Fruit fly (Drosophila melanogaster) whole organism, embryonic: ENCODE measurements around the gene Alg12.

Experiments
- BtbVII ChIP-seq: fragments of 200-800 bp; sonication (Bioruptor generic); optimal IDR thresholded peaks from 3 replicates; lab custom pipeline; 2017; ENCODE audit warnings: missing biosample characterization, mild to moderate bottlenecking, missing genetic modification characterization
- CG12071 ChIP-seq: fragments of 200-800 bp; sonication (Bioruptor generic); optimal IDR thresholded peaks from 3 replicates; lab custom pipeline; 2018; ENCODE audit warnings: missing biosample characterization, mild to moderate bottlenecking, missing genetic modification characterization
- CG12236 ChIP-seq: fragments of 200-800 bp; sonication (Bioruptor generic); optimal IDR thresholded peaks from 2 replicates; lab custom pipeline; 2016; ENCODE audit warnings: missing biosample characterization, missing genetic modification characterization
- CG14860 ChIP-seq: fragments of 200-800 bp; sonication (Bioruptor generic); IDR thresholded peaks from 3 replicates; pipeline ENCODE4 v1.3.6; 2022; ENCODE audit warnings: missing biosample characterization, missing genetic modification characterization; ENCODE audit not compliant: partially characterized antibody
- CG15011 ChIP-seq: fragments of 200-800 bp; sonication (Bioruptor generic); optimal IDR thresholded peaks from 3 replicates; lab custom pipeline; 2018; ENCODE audit warnings: missing biosample characterization, mild to moderate bottlenecking, missing genetic modification characterization
- CG16813 ChIP-seq: fragments of 200-800 bp; sonication (Bioruptor generic); IDR thresholded peaks from 3 replicates; pipeline ENCODE4 v1.3.6; 2022; ENCODE audit warnings: missing biosample characterization, missing genetic modification characterization; ENCODE audit not compliant: partially characterized antibody
- CG17802 ChIP-seq: fragments of 200-800 bp; sonication (Bioruptor generic); optimal IDR thresholded peaks from 2 replicates; lab custom pipeline; 2018; ENCODE audit warnings: missing biosample characterization, mild to moderate bottlenecking, missing genetic modification characterization, moderate library complexity
- CG1792 ChIP-seq: fragments of 200-800 bp; sonication (Bioruptor generic); optimal IDR thresholded peaks from 2 replicates; lab custom pipeline; 2016; ENCODE audit warnings: missing biosample characterization, missing genetic modification characterization
- CG2202 ChIP-seq: fragments of 200-800 bp; sonication (Bioruptor generic); optimal IDR thresholded peaks from 2 replicates; lab custom pipeline; 2018; ENCODE audit warnings: missing biosample characterization, mild to moderate bottlenecking, missing genetic modification characterization
- CG30020 ChIP-seq: fragments of 200-800 bp; optimal IDR thresholded peaks from 2 replicates; lab custom pipeline; 2019; ENCODE audit warnings: missing biosample characterization, mild to moderate bottlenecking, missing genetic modification characterization, moderate library complexity
- CG30431 ChIP-seq: fragments of 200-800 bp; sonication (Bioruptor generic); optimal IDR thresholded peaks from 2 replicates; lab custom pipeline; 2017; ENCODE audit warnings: missing biosample characterization, missing genetic modification characterization
- CG3065 ChIP-seq: fragments of 200-800 bp; sonication (Bioruptor generic); optimal IDR thresholded peaks from 2 replicates; lab custom pipeline; 2016; ENCODE audit warnings: missing biosample characterization, missing genetic modification characterization
- CG31365 ChIP-seq: fragments of 200-800 bp; sonication (Bioruptor generic); optimal IDR thresholded peaks from 2 replicates; lab custom pipeline; 2018; ENCODE audit warnings: missing biosample characterization, mild to moderate bottlenecking, missing genetic modification characterization
- CG32532 ChIP-seq: fragments of 200-800 bp; sonication (Bioruptor generic); IDR thresholded peaks from 2 replicates; pipeline ENCODE4 v1.3.6; 2022; ENCODE audit warnings: missing biosample characterization, missing genetic modification characterization
- CG43689 ChIP-seq: fragments of 200-800 bp; sonication (Bioruptor generic); IDR thresholded peaks from 2 replicates; pipeline ENCODE4 v1.3.6; 2022; ENCODE audit warnings: missing biosample characterization, missing genetic modification characterization
- CG6791 ChIP-seq: fragments of 200-800 bp; sonication (Bioruptor generic); IDR thresholded peaks from 3 replicates; pipeline ENCODE4 v1.3.6; 2022; ENCODE audit warnings: missing biosample characterization, missing genetic modification characterization; ENCODE audit not compliant: partially characterized antibody
- CG9437 ChIP-seq: fragments of 200-800 bp; sonication (Bioruptor generic); optimal IDR thresholded peaks from 2 replicates; lab custom pipeline; 2018; ENCODE audit warnings: missing biosample characterization, mild to moderate bottlenecking, missing genetic modification characterization
- Camta ChIP-seq: fragments of 200-800 bp; sonication (Bioruptor generic); optimal IDR thresholded peaks from 2 replicates; lab custom pipeline; 2016; ENCODE audit warnings: missing biosample characterization, missing genetic modification characterization
- Dbx ChIP-seq: fragments of 200-800 bp; sonication (Bioruptor generic); IDR thresholded peaks from 3 replicates; pipeline ENCODE4 v1.3.6; 2022; ENCODE audit warnings: missing biosample characterization, missing genetic modification characterization
- Deaf1 ChIP-seq: fragments of 200-800 bp; optimal IDR thresholded peaks from 3 replicates; lab custom pipeline; 2019; ENCODE audit warnings: missing biosample characterization, mild to moderate bottlenecking, missing genetic modification characterization, moderate library complexity
- Doc2 ChIP-seq: fragments of 200-800 bp; sonication (Bioruptor generic); IDR thresholded peaks from 2 replicates; pipeline ENCODE4 v1.3.6; 2022; ENCODE audit warnings: missing biosample characterization, missing genetic modification characterization
- Fer3 ChIP-seq: fragments of 200-800 bp; sonication (Bioruptor generic); optimal IDR thresholded peaks from 2 replicates; lab custom pipeline; 2018; ENCODE audit warnings: missing biosample characterization, mild to moderate bottlenecking, missing genetic modification characterization, moderate library complexity
- Gug ChIP-seq: fragments of 200-800 bp; sonication (Bioruptor generic); IDR thresholded peaks from 4 replicates; pipeline ENCODE4 v1.3.6; 2022; ENCODE audit warnings: missing biosample characterization, missing genetic modification characterization
- HLHmδ ChIP-seq: fragments of 200-800 bp; sonication (Bioruptor generic); optimal IDR thresholded peaks from 2 replicates; lab custom pipeline; 2018; ENCODE audit warnings: missing biosample characterization, mild to moderate bottlenecking, missing genetic modification characterization, moderate library complexity
- MESR4 ChIP-seq: fragments of 200-800 bp; sonication (Bioruptor generic); optimal IDR thresholded peaks from 2 replicates; lab custom pipeline; 2018; ENCODE audit warnings: missing biosample characterization, mild to moderate bottlenecking, missing genetic modification characterization, moderate library complexity
- Med ChIP-seq: fragments of 200-800 bp; sonication (Bioruptor generic); peaks from one replicate; lab custom pipeline; 2016; ENCODE audit warnings: missing biosample characterization, missing genetic modification characterization, mild to moderate bottlenecking, inconsistent platforms, moderate library complexity
- Myb ChIP-seq: fragments of 200-800 bp; sonication (Bioruptor generic); optimal IDR thresholded peaks from 2 replicates; lab custom pipeline; 2016; ENCODE audit warnings: missing biosample characterization, missing genetic modification characterization
- NC2β ChIP-seq: fragments of 200-800 bp; sonication (Bioruptor generic); optimal IDR thresholded peaks from 2 replicates; lab custom pipeline; 2016; ENCODE audit warnings: missing biosample characterization, missing genetic modification characterization
- Neu2 ChIP-seq: fragments of 200-800 bp; sonication (Bioruptor generic); optimal IDR thresholded peaks from 3 replicates; lab custom pipeline; 2016; ENCODE audit warnings: missing biosample characterization, missing genetic modification characterization, borderline replicate concordance
- Nf-YC ChIP-seq: fragments of 200-800 bp; optimal IDR thresholded peaks from 3 replicates; lab custom pipeline; 2019; ENCODE audit warnings: missing biosample characterization, mild to moderate bottlenecking, missing genetic modification characterization, moderate library complexity
- Oli ChIP-seq: fragments of 200-800 bp; sonication (Bioruptor generic); optimal IDR thresholded peaks from 2 replicates; lab custom pipeline; 2018; ENCODE audit warnings: missing biosample characterization, mild to moderate bottlenecking, missing genetic modification characterization, moderate library complexity
- Optix ChIP-seq: fragments of 200-800 bp; sonication (Bioruptor generic); IDR thresholded peaks from 3 replicates; pipeline ENCODE4 v1.3.6; 2022; ENCODE audit warnings: missing biosample characterization, missing genetic modification characterization
- Rfx ChIP-seq: fragments of 200-800 bp; sonication (Bioruptor generic); IDR thresholded peaks from 2 replicates; pipeline ENCODE4 v1.3.6; 2022; ENCODE audit warnings: missing biosample characterization, missing genetic modification characterization
- Sox100B ChIP-seq: fragments of 200-800 bp; sonication (Bioruptor generic); optimal IDR thresholded peaks from 3 replicates; lab custom pipeline; 2018; ENCODE audit warnings: missing biosample characterization, mild to moderate bottlenecking, missing genetic modification characterization
- crol ChIP-seq: fragments of 200-800 bp; sonication (Bioruptor generic); IDR thresholded peaks from 2 replicates; pipeline ENCODE4 v1.3.6; 2022; ENCODE audit warnings: missing biosample characterization, missing genetic modification characterization
- ems ChIP-seq: fragments of 200-800 bp; sonication (Bioruptor generic); optimal IDR thresholded peaks from 3 replicates; lab custom pipeline; 2016; ENCODE audit warnings: missing biosample characterization, missing genetic modification characterization
- gsb-n ChIP-seq: fragments of 200-800 bp; sonication (Bioruptor generic); optimal IDR thresholded peaks from 3 replicates; lab custom pipeline; 2018; ENCODE audit warnings: missing biosample characterization, mild to moderate bottlenecking, missing genetic modification characterization
- gt ChIP-seq: fragments of 200-800 bp; sonication (Bioruptor generic); IDR thresholded peaks from 2 replicates; pipeline ENCODE4 v1.3.6; 2022; ENCODE audit warnings: missing biosample characterization, missing genetic modification characterization
- inv ChIP-seq: fragments of 200-800 bp; sonication (Bioruptor generic); IDR thresholded peaks from 2 replicates; pipeline ENCODE4 v1.3.6; 2022; ENCODE audit warnings: missing biosample characterization, missing genetic modification characterization; ENCODE audit not compliant: partially characterized antibody
- ken ChIP-seq: fragments of 200-800 bp; sonication (Bioruptor generic); IDR thresholded peaks from 3 replicates; pipeline ENCODE4 v1.3.6; 2022; ENCODE audit warnings: missing biosample characterization, missing genetic modification characterization
- mam ChIP-seq: fragments of 200-800 bp; sonication (Bioruptor generic); optimal IDR thresholded peaks from 3 replicates; lab custom pipeline; 2016; ENCODE audit warnings: missing biosample characterization, missing genetic modification characterization
- phol ChIP-seq: fragments of 200-800 bp; sonication (Bioruptor generic); optimal IDR thresholded peaks from 3 replicates; lab custom pipeline; 2018; ENCODE audit warnings: missing biosample characterization, mild to moderate bottlenecking, missing genetic modification characterization, moderate library complexity
- row ChIP-seq: fragments of 200-800 bp; sonication (Bioruptor generic); IDR thresholded peaks from 3 replicates; pipeline ENCODE4 v1.3.6; 2022; ENCODE audit warnings: missing biosample characterization, missing genetic modification characterization
- sd ChIP-seq: fragments of 200-800 bp; sonication (Bioruptor generic); optimal IDR thresholded peaks from 3 replicates; lab custom pipeline; 2018; ENCODE audit warnings: missing biosample characterization, mild to moderate bottlenecking, missing genetic modification characterization, moderate library complexity
- seq ChIP-seq: fragments of 200-800 bp; sonication (Bioruptor generic); IDR thresholded peaks from 2 replicates; pipeline ENCODE4 v1.3.6; 2022; ENCODE audit warnings: missing biosample characterization, missing genetic modification characterization
- sug ChIP-seq: fragments of 200-800 bp; optimal IDR thresholded peaks from 2 replicates; lab custom pipeline; 2019; ENCODE audit warnings: missing biosample characterization, mild to moderate bottlenecking, missing genetic modification characterization, moderate library complexity
- vvl ChIP-seq: fragments of 200-800 bp; sonication (Bioruptor generic); IDR thresholded peaks from 2 replicates; pipeline ENCODE4 v1.3.6; 2022; ENCODE audit warnings: missing biosample characterization, missing genetic modification characterization
- zf30C ChIP-seq: fragments of 200-800 bp; sonication (Bioruptor generic); optimal IDR thresholded peaks from 3 replicates; lab custom pipeline; 2018; ENCODE audit warnings: missing biosample characterization, mild to moderate bottlenecking, missing genetic modification characterization

Gene Alg12

dm6 chr3R:9767620-9768592, 11.6 kb downstream of the Alg12 start, which contains the start of gene Naa80 (continued):
- no peak for TF ChIP-seq CG31365 (tag; lab: Kevin White, UChicago)
- 0 out of 2 replicates have a peak, but pooled peaks have one; percentile 33 for TF ChIP-seq seq
- TF ChIP-seq sug (tag; lab: Kevin White, UChicago) = peak; percentile 71
- TF ChIP-seq CG30431 (GFP tag; lab: Kevin White, UChicago) = no peak
- peak; percentile 52 for TF ChIP-seq Nf-YC (tag; lab: Kevin White, UChicago)
- TF ChIP-seq Fer3 (tag; lab: Kevin White, UChicago) = peak; percentile 45
- peak; percentile 9 for TF ChIP-seq CG30020 (tag; lab: Kevin White, UChicago)
- peak; percentile 81 for TF ChIP-seq MESR4
- TF ChIP-seq CG2202 (tag; lab: Kevin White, UChicago) = no peak
- peak; percentile 46; the same call in 1 of the 3 replicates for TF ChIP-seq CG16813 (GFP tag; lab: Robert Waterston, UW)
- no peak for TF ChIP-seq Doc2 (GFP tag; lab: Robert Waterston, UW)
- peak; percentile 28 for TF ChIP-seq phol (tag; lab: Kevin White, UChicago)
- TF ChIP-seq CG1792 (GFP tag; lab: Kevin White, UChicago) = peak; percentile 25
- TF ChIP-seq row = peak; percentile 48; the same call in 2 of the 3 replicates
- peak; percentile 53 for TF ChIP-seq Deaf1 (tag; lab: Kevin White, UChicago)
- TF ChIP-seq Optix (GFP tag; lab: Robert Waterston, UW) = no peak
- TF ChIP-seq ems (GFP tag; lab: Kevin White, UChicago) = peak; percentile 75
- no peak for TF ChIP-seq CG9437
- TF ChIP-seq CG12071 (GFP tag; lab: Kevin White, UChicago) = peak; percentile 32
- TF ChIP-seq BtbVII (GFP tag; lab: Kevin White, UChicago) = peak; percentile 4
- peak; percentile 31 for TF ChIP-seq NC2β (GFP tag; lab: Kevin White, UChicago)
- no peak for TF ChIP-seq zf30C (GFP tag; lab: Kevin White, UChicago)
- TF ChIP-seq Med (GFP tag; lab: Kevin White, UChicago) = peak; percentile 99
- peak; percentile 88 for TF ChIP-seq Rfx (GFP tag; lab: Robert Waterston, UW)
- peak; percentile 82 for TF ChIP-seq ken (GFP tag; lab: Robert Waterston, UW)
- TF ChIP-seq HLHmδ (GFP tag; lab: Kevin White, UChicago) = peak; percentile 63
- TF ChIP-seq vvl (GFP tag; lab: Robert Waterston, UW) = peak; percentile 72
- TF ChIP-seq Dbx (GFP tag; lab: Robert Waterston, UW) = peak; percentile 78
- peak; percentile 33 for TF ChIP-seq CG17802 (tag; lab: Kevin White, UChicago)
- peak; percentile 50; the same call in 2 of the 4 replicates for TF ChIP-seq Gug (GFP tag; lab: Robert Waterston, UW)
- TF ChIP-seq CG6791 = peak; percentile 61; the same call in 1 of the 3 replicates
- peak; percentile 36 for TF ChIP-seq CG3065 (GFP tag; lab: Kevin White, UChicago)
- TF ChIP-seq CG43689 (GFP tag; lab: Robert Waterston, UW) = no peak
- TF ChIP-seq CG15011 (GFP tag; lab: Kevin White, UChicago) = no peak
- peak; percentile 52 for TF ChIP-seq sd
- TF ChIP-seq inv (GFP tag; lab: Robert Waterston, UW) = peak; percentile 28; the same call in 1 of the 2 replicates
- TF ChIP-seq gt (GFP tag; lab: Robert Waterston, UW) = no peak
- TF ChIP-seq CG32532 = peak; percentile 61; the same call in 1 of the 2 replicates
- no peak for TF ChIP-seq Neu2 (GFP tag; lab: Kevin White, UChicago)
- no peak for TF ChIP-seq CG12236
- TF ChIP-seq Camta (GFP tag; lab: Kevin White, UChicago) = peak; percentile 35
- 0 out of 2 replicates have a peak, but pooled peaks have one; percentile 20 for TF ChIP-seq crol (GFP tag; lab: Robert Waterston, UW)
- TF ChIP-seq CG14860 (GFP tag; lab: Robert Waterston, UW) = no peak
- no peak for TF ChIP-seq Sox100B (GFP tag; lab: Kevin White, UChicago)
- TF ChIP-seq gsb-n (tag; lab: Kevin White, UChicago) = no peak
- no peak for TF ChIP-seq Oli (tag; lab: Kevin White, UChicago)
- peak; percentile 82 for TF ChIP-seq mam (GFP tag; lab: Kevin White, UChicago)
- peak; percentile 96 for TF ChIP-seq Myb (GFP tag; lab: Kevin White, UChicago)
